Worm (Caenorhabditis elegans) whole organism, midembryonic: Measurements from ENCODE around the gene cab-1.

Experiments
- T22C8.4 ChIP-seq: fragments of 200-800 bp; sonication (Bioruptor generic); IDR thresholded peaks from 2 replicates; pipeline ENCODE4 v1.3.6; 2022; ENCODE audit warnings: missing genetic modification characterization, missing compliant biosample characterization
- cog-1 ChIP-seq: sonication (generic microtip); optimal IDR thresholded peaks from 2 replicates; lab custom pipeline; 2016; ENCODE audit warnings: missing genetic modification characterization, missing compliant biosample characterization
- flt-1 ChIP-seq: fragments of 200-800 bp; sonication (Bioruptor generic); IDR thresholded peaks from 2 replicates; pipeline ENCODE4 v1.3.6; 2022; ENCODE audit warnings: missing genetic modification characterization, missing compliant biosample characterization
- klf-2 ChIP-seq: fragments of 200-800 bp; sonication (Bioruptor generic); conservative IDR thresholded peaks from 2 replicates; pipeline ENCODE4 v1.3.6; 2022; ENCODE audit warnings: missing genetic modification reagents, missing genetic modification characterization, missing compliant biosample characterization
- med-1 ChIP-seq: sonication (generic microtip); optimal IDR thresholded peaks from 2 replicates; lab custom pipeline; 2017; ENCODE audit warnings: missing genetic modification characterization, mild to moderate bottlenecking, missing compliant biosample characterization, antibody characterized with exemption, missing genetic modification reagents; ENCODE audit not compliant: insufficient read depth
- ref-1 ChIP-seq: fragments of 200-800 bp; sonication (Bioruptor generic); conservative IDR thresholded peaks from 2 replicates; pipeline ENCODE4 v1.3.6; 2022; ENCODE audit warnings: missing genetic modification reagents, missing genetic modification characterization, missing compliant biosample characterization
- tab-1 ChIP-seq: fragments of 200-800 bp; sonication (Bioruptor generic); IDR thresholded peaks from 2 replicates; pipeline ENCODE4 v1.3.6; 2022; ENCODE audit warnings: missing genetic modification characterization, missing compliant biosample characterization
- ztf-23 ChIP-seq: fragments of 200-800 bp; sonication (Bioruptor generic); IDR thresholded peaks from 2 replicates; pipeline ENCODE4 v1.3.6; 2022; ENCODE audit warnings: missing genetic modification reagents, missing genetic modification characterization, missing compliant biosample characterization
- ztf-29 ChIP-seq: fragments of 200-800 bp; sonication (Bioruptor generic); IDR thresholded peaks from 2 replicates; pipeline ENCODE4 v1.3.6; 2022; ENCODE audit warnings: missing genetic modification reagents, missing genetic modification characterization, missing compliant biosample characterization

cab-1 gene

ce11 chrX:12205478-12206059 lies 7.1 kb downstream of the cab-1 start:
- TF ChIP-seq klf-2 (GFP tag; lab: Robert Waterston, UW), result no peak
- peak; percentile 18 for TF ChIP-seq cog-1

DNA sequence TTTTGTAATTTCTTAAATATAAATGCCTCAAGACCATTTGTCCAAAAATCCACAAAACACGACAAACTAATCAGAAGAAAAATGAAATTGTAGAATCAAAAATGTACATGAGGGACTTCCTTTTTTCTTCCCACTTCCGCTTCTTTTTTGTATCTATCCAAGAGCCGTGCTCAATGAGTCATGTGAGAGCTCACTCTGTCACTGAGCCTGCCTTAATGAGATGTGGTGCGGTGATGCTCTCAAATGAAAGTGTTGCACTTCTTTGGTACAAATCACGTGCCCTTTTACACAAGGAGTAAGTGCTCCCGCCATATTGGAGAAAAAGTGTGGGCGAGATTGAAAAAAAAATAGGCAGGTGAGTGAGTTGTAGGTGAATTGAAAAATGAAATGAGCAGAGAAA lies 8.4 kb downstream of the cab-1 start:
- TF ChIP-seq cog-1 (no peak), ref-1 (GFP tag; lab: Robert Waterston, UW) (no peak), klf-2 (GFP tag; lab: Robert Waterston, UW) (no peak), T22C8.4 (GFP tag; lab: Robert Waterston, UW) (no peak), ztf-23 (no peak), med-1 (GFP tag; lab: Kevin White, UChicago) (no peak), tab-1 (no peak), ztf-29 (GFP tag; lab: Robert Waterston, UW) (no peak), flt-1 (GFP tag; lab: Robert Waterston, UW) (no peak)

- TF ChIP-seq klf-2 (GFP tag; lab: Robert Waterston, UW) (no peak), ref-1 (GFP tag; lab: Robert Waterston, UW) (no peak)
These were observed 10.9 kb downstream of the cab-1 start for ce11 chrX:12201840-12202239.

DNA sequence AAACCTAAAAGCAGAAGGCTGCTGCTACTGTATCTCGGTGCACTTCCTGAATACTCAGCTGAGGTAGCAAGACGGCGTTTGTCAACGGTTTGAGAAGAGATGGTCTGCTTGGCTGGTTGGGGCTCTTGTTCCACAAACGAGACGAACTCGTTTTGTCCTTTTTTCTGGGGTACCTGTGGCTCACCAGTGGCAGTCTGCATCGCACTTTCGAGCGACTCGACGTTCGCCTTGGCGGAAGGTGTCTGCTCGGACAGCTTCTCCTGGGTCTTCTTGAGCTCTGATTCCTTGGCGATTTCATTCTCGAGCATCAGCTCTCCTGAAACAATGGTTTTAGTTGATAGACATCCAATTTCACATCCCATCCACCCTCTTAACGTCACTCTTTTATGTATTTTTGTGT lies 11.3 kb downstream of the cab-1 start:
- TF ChIP-seq T22C8.4 (GFP tag; lab: Robert Waterston, UW) (no peak), ref-1 (GFP tag; lab: Robert Waterston, UW) (no peak), med-1 (GFP tag; lab: Kevin White, UChicago) (no peak), flt-1 (GFP tag; lab: Robert Waterston, UW) (no peak), ztf-29 (GFP tag; lab: Robert Waterston, UW) (no peak), cog-1 (no peak), ztf-23 (no peak), klf-2 (GFP tag; lab: Robert Waterston, UW) (no peak), tab-1 (no peak)

DNA sequence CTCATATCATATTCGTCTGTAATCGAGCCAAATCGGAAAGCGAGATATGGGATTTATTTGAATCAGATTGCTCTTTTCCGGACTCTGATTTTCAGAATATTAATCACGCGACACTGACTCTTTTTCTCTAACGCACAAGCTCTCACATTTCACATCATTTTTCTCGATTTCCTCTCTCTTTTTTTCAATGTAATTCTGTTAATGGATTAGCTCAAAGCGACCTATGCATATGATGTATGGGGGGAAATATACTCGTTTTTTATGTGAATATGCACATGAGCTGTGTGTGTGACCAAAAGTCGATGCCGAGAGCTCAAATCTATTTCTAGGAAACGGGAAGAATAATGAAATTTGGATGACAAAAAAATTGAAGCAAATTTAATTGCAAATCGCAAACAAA lies 12.1 kb downstream of the cab-1 start:
- TF ChIP-seq med-1 (GFP tag; lab: Kevin White, UChicago), result no peak
- TF ChIP-seq ref-1 (GFP tag; lab: Robert Waterston, UW), result no peak
- TF ChIP-seq klf-2 (GFP tag; lab: Robert Waterston, UW), result no peak
- TF ChIP-seq flt-1 (GFP tag; lab: Robert Waterston, UW), result no peak
- no peak for TF ChIP-seq ztf-23
- no peak for TF ChIP-seq tab-1
- TF ChIP-seq cog-1, result no peak
- TF ChIP-seq T22C8.4 (GFP tag; lab: Robert Waterston, UW), result no peak
- TF ChIP-seq ztf-29 (GFP tag; lab: Robert Waterston, UW), result no peak

DNA sequence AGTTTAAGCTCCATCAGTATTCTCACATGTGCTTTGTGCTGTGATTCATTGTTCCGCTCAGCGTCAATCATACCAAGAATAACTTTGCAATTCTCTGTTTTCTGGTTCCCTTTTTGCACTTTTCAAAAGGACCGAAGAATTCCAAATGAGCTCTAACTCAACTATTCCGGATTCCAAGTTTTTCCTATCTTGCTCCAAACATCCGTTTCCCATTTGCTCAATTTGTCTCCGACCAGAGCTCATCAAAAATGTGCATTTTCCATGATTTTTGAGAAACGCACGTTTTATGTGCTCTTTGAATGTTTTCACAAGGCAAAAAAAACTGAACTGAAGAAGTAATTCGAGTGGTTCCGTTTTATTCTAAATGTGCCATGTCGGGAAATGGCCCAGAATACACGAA lies 14.4 kb downstream of the cab-1 start:
- TF ChIP-seq T22C8.4 (GFP tag; lab: Robert Waterston, UW) (no peak), ztf-29 (GFP tag; lab: Robert Waterston, UW) (no peak), cog-1 (no peak), flt-1 (GFP tag; lab: Robert Waterston, UW) (no peak)

- TF ChIP-seq tab-1 (no peak), ztf-23 (no peak), flt-1 (GFP tag; lab: Robert Waterston, UW) (no peak)
These were observed 15.3 kb downstream of the cab-1 start for ce11 chrX:12197367-12197766.

DNA sequence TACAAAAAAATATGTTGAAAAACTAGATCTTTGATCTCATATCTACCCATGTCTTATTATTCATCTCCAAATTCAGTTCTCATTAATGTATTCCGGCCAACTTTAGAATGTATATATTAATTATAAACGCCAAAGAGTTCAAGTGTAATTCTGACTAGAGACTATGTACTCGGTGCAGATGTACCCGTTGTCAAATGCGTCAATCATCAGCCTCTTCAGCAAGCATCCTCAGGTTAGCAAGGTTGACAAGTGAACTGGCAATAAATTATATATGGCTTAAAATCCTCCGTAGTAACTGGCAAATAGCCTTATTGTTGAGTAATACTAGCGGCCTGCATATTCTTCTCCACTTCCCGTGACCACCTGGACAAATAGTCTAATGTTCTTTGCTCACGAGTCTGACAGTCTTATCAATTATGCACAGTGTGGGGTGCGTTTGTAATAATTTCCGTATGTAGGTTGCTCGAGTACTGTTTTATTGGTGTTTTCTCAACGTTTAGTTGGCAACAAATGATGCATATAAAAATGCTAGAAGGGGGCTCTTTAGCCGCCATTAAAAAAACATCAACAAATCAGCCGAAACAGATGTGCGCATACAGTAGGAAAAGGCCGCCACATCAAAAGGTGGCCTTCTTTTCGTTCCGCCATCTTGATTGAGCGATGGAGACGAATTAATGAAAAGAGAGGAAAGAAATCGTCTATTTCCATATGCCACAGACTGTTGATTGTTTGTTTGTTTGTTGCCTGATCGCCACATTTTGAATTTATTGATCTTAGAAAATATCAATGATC lies 24.2 kb downstream of the cab-1 start:
- TF ChIP-seq med-1 (GFP tag; lab: Kevin White, UChicago) (no peak), flt-1 (GFP tag; lab: Robert Waterston, UW) (no peak), klf-2 (GFP tag; lab: Robert Waterston, UW) (no peak), ref-1 (GFP tag; lab: Robert Waterston, UW) (no peak), cog-1 (no peak), tab-1 (no peak), ztf-29 (GFP tag; lab: Robert Waterston, UW) (no peak), T22C8.4 (GFP tag; lab: Robert Waterston, UW) (no peak), ztf-23 (no peak)

DNA sequence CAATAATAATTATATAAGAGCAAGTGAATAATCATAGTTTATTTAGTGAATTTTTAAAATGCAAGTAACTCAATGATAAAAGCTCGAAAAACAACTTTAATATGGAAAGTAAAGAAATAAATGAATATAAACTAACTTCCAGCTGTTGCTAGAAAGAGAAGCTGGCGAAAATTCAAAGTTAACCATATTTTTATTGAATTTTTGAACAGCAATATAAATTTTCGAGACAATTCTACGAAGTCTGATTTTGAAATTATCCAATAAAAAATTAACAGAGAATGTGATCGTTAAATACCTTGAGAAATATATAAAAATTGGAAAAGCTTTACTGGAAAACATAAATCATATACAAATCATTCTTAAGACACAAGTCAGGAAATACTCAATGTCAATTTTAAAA lies 26.1 kb downstream of the cab-1 start:
- TF ChIP-seq ztf-23 (no peak), tab-1 (no peak), T22C8.4 (GFP tag; lab: Robert Waterston, UW) (no peak), ztf-29 (GFP tag; lab: Robert Waterston, UW) (no peak), cog-1 (no peak), ref-1 (GFP tag; lab: Robert Waterston, UW) (no peak), med-1 (GFP tag; lab: Kevin White, UChicago) (no peak), flt-1 (GFP tag; lab: Robert Waterston, UW) (no peak), klf-2 (GFP tag; lab: Robert Waterston, UW) (no peak)

ce11 chrX:12185847-12186559 lies 26.7 kb downstream of the cab-1 start:
- TF ChIP-seq klf-2 (GFP tag; lab: Robert Waterston, UW) (no peak), ref-1 (GFP tag; lab: Robert Waterston, UW) (no peak)
